Worm (Caenorhabditis elegans) whole organism, L4 larva: ENCODE results near the gene C25E10.12.

Source experiments
- F26F4.8 ChIP-seq: fragments of 200-800 bp; sonication (Bioruptor generic); conservative IDR thresholded peaks from 2 replicates; pipeline ENCODE4 v1.3.6; 2022; ENCODE audit warnings: missing genetic modification characterization, missing compliant biosample characterization
- F37D6.2 ChIP-seq: sonication (generic microtip); optimal IDR thresholded peaks from 2 replicates; lab custom pipeline; 2016; ENCODE audit warnings: mild to moderate bottlenecking, missing genetic modification characterization, missing compliant biosample characterization
- T26A8.4 ChIP-seq: fragments of 200-800 bp; sonication (Bioruptor generic); IDR thresholded peaks from 2 replicates; pipeline ENCODE4 v1.3.6; 2022; ENCODE audit warnings: missing genetic modification characterization, missing compliant biosample characterization
- Y105C5A.15 ChIP-seq: fragments of 200-800 bp; sonication (Bioruptor generic); IDR thresholded peaks from 2 replicates; pipeline ENCODE4 v1.3.6; 2022; ENCODE audit warnings: missing genetic modification characterization, missing compliant biosample characterization
- Y75B8A.6 ChIP-seq: fragments of 200-800 bp; sonication (Bioruptor generic); IDR thresholded peaks from 2 replicates; pipeline ENCODE4 v1.3.6; 2022; ENCODE audit warnings: missing genetic modification reagents, missing genetic modification characterization, missing compliant biosample characterization
- ama-1 ChIP-seq: fragments of 150-350 bp; optimal IDR thresholded peaks from 2 replicates; lab custom pipeline; 2014; ENCODE audit warnings: inconsistent platforms, mixed read lengths
- attf-4 ChIP-seq: sonication (generic microtip); optimal IDR thresholded peaks from 3 replicates; lab custom pipeline; 2017; ENCODE audit warnings: missing biosample characterization, missing genetic modification characterization
- ceh-44 ChIP-seq: fragments of 200-800 bp; sonication (Bioruptor generic); IDR thresholded peaks from 2 replicates; pipeline ENCODE4 v1.3.6; 2022; ENCODE audit warnings: missing genetic modification reagents, missing genetic modification characterization, missing compliant biosample characterization
- daf-12 ChIP-seq: fragments of 150-350 bp; optimal IDR thresholded peaks from 2 replicates; lab custom pipeline; 2014; ENCODE audit warnings: missing biosample characterization, missing genetic modification reagents, missing genetic modification characterization
- daf-16 ChIP-seq, 3 experiments: sonication (generic microtip); optimal IDR thresholded peaks; 2 replicates each; lab custom pipeline; 2016 to 2017; ENCODE audit warnings: missing genetic modification characterization in 3 of 3, missing genetic modification reagents in 3 of 3, mild to moderate bottlenecking in 2 of 3, missing compliant biosample characterization in 2 of 3, missing biosample characterization in 1 of 3, moderate library complexity in 1 of 3
- daf-8 ChIP-seq: fragments of 200-800 bp; sonication (Bioruptor generic); IDR thresholded peaks from 2 replicates; pipeline ENCODE4 v1.3.6; 2022; ENCODE audit warnings: missing genetic modification characterization, missing compliant biosample characterization
- dmd-6 ChIP-seq: fragments of 200-800 bp; sonication (Bioruptor generic); IDR thresholded peaks from 2 replicates; pipeline ENCODE4 v1.3.6; 2022; ENCODE audit warnings: missing genetic modification reagents, missing genetic modification characterization, missing compliant biosample characterization
- dmd-9 ChIP-seq: fragments of 200-800 bp; sonication (Bioruptor generic); IDR thresholded peaks from 2 replicates; pipeline ENCODE4 v1.3.6; 2022; ENCODE audit warnings: missing genetic modification reagents, missing genetic modification characterization, missing compliant biosample characterization
- dve-1 ChIP-seq: sonication (generic microtip); optimal IDR thresholded peaks from 2 replicates; lab custom pipeline; 2017; ENCODE audit warnings: antibody characterized with exemption, mild to moderate bottlenecking, missing genetic modification characterization, missing compliant biosample characterization; ENCODE audit not compliant: insufficient read depth
- egl-27 ChIP-seq: sonication (generic microtip); optimal IDR thresholded peaks from 3 replicates; lab custom pipeline; 2017; ENCODE audit warnings: missing biosample characterization, missing genetic modification reagents, missing genetic modification characterization
- egl-43 ChIP-seq: fragments of 200-800 bp; sonication (Bioruptor generic); IDR thresholded peaks from 2 replicates; pipeline ENCODE4 v1.3.6; 2022; ENCODE audit warnings: missing genetic modification reagents, missing genetic modification characterization, missing compliant biosample characterization
- fkh-10 ChIP-seq: fragments of 150-350 bp; optimal IDR thresholded peaks from 2 replicates; lab custom pipeline; 2014; ENCODE audit warnings: missing biosample characterization, missing genetic modification reagents, missing genetic modification characterization
- gei-8 ChIP-seq: fragments of 200-800 bp; sonication (Bioruptor generic); optimal IDR thresholded peaks from 2 replicates; lab custom pipeline; 2018; ENCODE audit warnings: mild to moderate bottlenecking, missing genetic modification characterization, missing compliant biosample characterization
- hlh-11 ChIP-seq: fragments of 200-800 bp; sonication (Bioruptor generic); optimal IDR thresholded peaks from 2 replicates; lab custom pipeline; 2018; ENCODE audit warnings: mild to moderate bottlenecking, missing genetic modification characterization, missing compliant biosample characterization
- hlh-30 ChIP-seq: sonication (generic microtip); optimal IDR thresholded peaks from 2 replicates; lab custom pipeline; 2017; ENCODE audit warnings: antibody characterized with exemption, mild to moderate bottlenecking, missing genetic modification characterization, missing compliant biosample characterization; ENCODE audit not compliant: insufficient read depth
- hmg-1.1 ChIP-seq: fragments of 200-800 bp; sonication (Bioruptor generic); IDR thresholded peaks from 2 replicates; pipeline ENCODE4 v1.3.6; 2022; ENCODE audit warnings: missing genetic modification reagents, missing genetic modification characterization, missing compliant biosample characterization
- lim-7 ChIP-seq: fragments of 200-800 bp; sonication (Bioruptor generic); IDR thresholded peaks from 2 replicates; pipeline ENCODE4 v1.3.6; 2022; ENCODE audit warnings: missing genetic modification characterization, missing compliant biosample characterization
- lin-38 ChIP-seq: fragments of 200-800 bp; sonication (Bioruptor generic); IDR thresholded peaks from 2 replicates; pipeline ENCODE4 v1.3.6; 2022; ENCODE audit warnings: missing genetic modification reagents, missing genetic modification characterization, missing compliant biosample characterization
- lin-39 ChIP-seq: fragments of 150-350 bp; optimal IDR thresholded peaks from 2 replicates; lab custom pipeline; 2014; ENCODE audit warnings: missing biosample characterization, missing genetic modification reagents, missing genetic modification characterization
- lsy-2 ChIP-seq, 2 experiments: fragments of 150-350 bp in 1 of 2; sonication (generic microtip) in 1 of 2; optimal IDR thresholded peaks; 2 replicates each; lab custom pipeline; 2014 to 2017; ENCODE audit warnings: missing biosample characterization in 2 of 2, missing genetic modification characterization in 2 of 2
- madf-5 ChIP-seq, 2 experiments: fragments of 200-800 bp; sonication (Bioruptor generic); IDR thresholded peaks; 2 replicates each; pipeline ENCODE4 v1.3.6; 2022; ENCODE audit warnings: missing compliant biosample characterization in 2 of 2, missing genetic modification characterization in 2 of 2
- madf-9 ChIP-seq: fragments of 200-800 bp; sonication (Bioruptor generic); conservative IDR thresholded peaks from 2 replicates; pipeline ENCODE4 v1.3.6; 2022; ENCODE audit warnings: missing genetic modification reagents, missing genetic modification characterization, missing compliant biosample characterization
- mdl-1 ChIP-seq, 2 experiments: fragments of 150-350 bp in 1 of 2; sonication (generic microtip) in 1 of 2; optimal IDR thresholded peaks; 2 replicates each; lab custom pipeline; 2014 to 2017; ENCODE audit warnings: missing biosample characterization in 2 of 2, missing genetic modification characterization in 2 of 2
- mdt-29 ChIP-seq: fragments of 200-800 bp; sonication (Bioruptor generic); IDR thresholded peaks from 2 replicates; pipeline ENCODE4 v1.3.6; 2022; ENCODE audit warnings: missing genetic modification reagents, missing genetic modification characterization, missing compliant biosample characterization
- mxl-3 ChIP-seq: fragments of 200-800 bp; sonication (Bioruptor generic); optimal IDR thresholded peaks from 2 replicates; lab custom pipeline; 2018; ENCODE audit warnings: mild to moderate bottlenecking, missing genetic modification characterization, missing compliant biosample characterization
- nhr-237 ChIP-seq: sonication (generic microtip); optimal IDR thresholded peaks from 2 replicates; lab custom pipeline; 2017; ENCODE audit warnings: missing biosample characterization, missing genetic modification characterization
- nhr-28 ChIP-seq: fragments of 150-350 bp; optimal IDR thresholded peaks from 2 replicates; lab custom pipeline; 2014; ENCODE audit warnings: missing biosample characterization, missing genetic modification characterization
- nhr-41 ChIP-seq: fragments of 200-800 bp; sonication (Bioruptor generic); IDR thresholded peaks from 2 replicates; pipeline ENCODE4 v1.3.6; 2022; ENCODE audit warnings: missing genetic modification reagents, missing genetic modification characterization, missing compliant biosample characterization
- nhr-42 ChIP-seq: fragments of 200-800 bp; sonication (Bioruptor generic); IDR thresholded peaks from 2 replicates; pipeline ENCODE4 v1.3.6; 2022; ENCODE audit warnings: missing genetic modification characterization, missing compliant biosample characterization
- nhr-76 ChIP-seq: fragments of 150-350 bp; optimal IDR thresholded peaks from 2 replicates; lab custom pipeline; 2014; ENCODE audit warnings: missing biosample characterization, missing genetic modification characterization
- nhr-77 ChIP-seq: fragments of 150-350 bp; optimal IDR thresholded peaks from 2 replicates; lab custom pipeline; 2014; ENCODE audit warnings: missing biosample characterization, missing genetic modification characterization
- php-3 ChIP-seq: fragments of 200-800 bp; sonication (Bioruptor generic); IDR thresholded peaks from 2 replicates; pipeline ENCODE4 v1.3.6; 2022; ENCODE audit warnings: missing genetic modification reagents, missing genetic modification characterization, missing compliant biosample characterization
- pqm-1 ChIP-seq: sonication (generic microtip); optimal IDR thresholded peaks from 2 replicates; lab custom pipeline; 2017; ENCODE audit warnings: missing biosample characterization, missing genetic modification characterization
- saeg-2 ChIP-seq: fragments of 200-800 bp; sonication (Bioruptor generic); IDR thresholded peaks from 2 replicates; pipeline ENCODE4 v1.3.6; 2022; ENCODE audit warnings: missing genetic modification reagents, missing genetic modification characterization, missing compliant biosample characterization
- set-16 ChIP-seq: fragments of 200-800 bp; sonication (Bioruptor generic); IDR thresholded peaks from 2 replicates; pipeline ENCODE4 v1.3.6; 2022; ENCODE audit warnings: missing genetic modification reagents, missing genetic modification characterization, missing compliant biosample characterization
- skn-1 ChIP-seq: fragments of 150-350 bp; optimal IDR thresholded peaks from 2 replicates; lab custom pipeline; 2014; ENCODE audit warnings: missing biosample characterization, missing genetic modification characterization
- snpc-1.2 ChIP-seq: fragments of 200-800 bp; sonication (Bioruptor generic); IDR thresholded peaks from 2 replicates; pipeline ENCODE4 v1.3.6; 2022; ENCODE audit warnings: missing genetic modification reagents, missing genetic modification characterization, missing compliant biosample characterization
- snpc-4 ChIP-seq: fragments of 150-350 bp; optimal IDR thresholded peaks from 2 replicates; lab custom pipeline; 2014; ENCODE audit warnings: missing biosample characterization, missing genetic modification characterization
- spr-1 ChIP-seq: sonication (generic microtip); optimal IDR thresholded peaks from 2 replicates; lab custom pipeline; 2016; ENCODE audit warnings: mild to moderate bottlenecking, missing genetic modification characterization, missing compliant biosample characterization
- spr-3 ChIP-seq: fragments of 200-800 bp; sonication (Bioruptor generic); optimal IDR thresholded peaks from 2 replicates; lab custom pipeline; 2018; ENCODE audit warnings: mild to moderate bottlenecking, missing genetic modification characterization, missing compliant biosample characterization
- tag-97 ChIP-seq: fragments of 200-800 bp; sonication (Bioruptor generic); IDR thresholded peaks from 2 replicates; pipeline ENCODE4 v1.3.6; 2022; ENCODE audit warnings: missing genetic modification characterization, missing compliant biosample characterization
- tra-1 ChIP-seq: fragments of 200-800 bp; sonication (Bioruptor generic); IDR thresholded peaks from 2 replicates; pipeline ENCODE4 v1.3.6; 2022; ENCODE audit warnings: missing genetic modification reagents, missing genetic modification characterization, missing compliant biosample characterization
- unc-130 ChIP-seq: sonication (generic microtip); optimal IDR thresholded peaks from 2 replicates; lab custom pipeline; 2016; ENCODE audit warnings: missing genetic modification reagents, missing genetic modification characterization, missing compliant biosample characterization
- unc-39 ChIP-seq: sonication (generic microtip); optimal IDR thresholded peaks from 2 replicates; lab custom pipeline; 2017; ENCODE audit warnings: missing biosample characterization, missing genetic modification characterization
- vab-7 ChIP-seq: fragments of 200-800 bp; sonication (Bioruptor generic); IDR thresholded peaks from 2 replicates; pipeline ENCODE4 v1.3.6; 2022; ENCODE audit warnings: missing genetic modification reagents, missing genetic modification characterization, missing compliant biosample characterization
- zip-11 ChIP-seq: fragments of 200-800 bp; sonication (Bioruptor generic); IDR thresholded peaks from 2 replicates; pipeline ENCODE4 v1.3.6; 2022; ENCODE audit warnings: missing genetic modification characterization, missing compliant biosample characterization

Gene C25E10.12

ce11 chrV:9094060-9094628 is 31.9 kb upstream of the C25E10.12 start (continued):
- TF ChIP-seq nhr-41 (GFP tag; lab: Robert Waterston, UW): no peak
- TF ChIP-seq vab-7 (GFP tag; lab: Robert Waterston, UW): no peak
- peak; percentile 7 to 68 for TF ChIP-seq lsy-2 (tag; optimal IDR thresholded peaks at IDR 0.05; lab: Kevin White, UChicago)
- TF ChIP-seq daf-16 (GFP tag; optimal IDR thresholded peaks at IDR 0.05; lab: Kevin White, UChicago): peak in 1 of 2 experiments; percentile 95
- TF ChIP-seq daf-16 (tag; optimal IDR thresholded peaks at IDR 0.05; lab: Kevin White, UChicago): peak; percentile 99
- no peak for TF ChIP-seq Y105C5A.15 (GFP tag; lab: Robert Waterston, UW)
- TF ChIP-seq gei-8 (GFP tag; lab: Kevin White, UChicago): no peak
- no peak for TF ChIP-seq skn-1 (tag; lab: Kevin White, UChicago)
- TF ChIP-seq daf-12: no peak
- TF ChIP-seq dmd-6 (GFP tag; lab: Robert Waterston, UW): peak; percentile 79
- no peak for TF ChIP-seq unc-39
- TF ChIP-seq ama-1 (lab: Kevin White, UChicago): no peak
- TF ChIP-seq tra-1 (GFP tag; lab: Robert Waterston, UW): no peak
- no peak for TF ChIP-seq unc-130 (GFP tag; lab: Kevin White, UChicago)
- no peak for TF ChIP-seq attf-4 (tag; lab: Kevin White, UChicago)
- TF ChIP-seq nhr-42 (GFP tag; lab: Robert Waterston, UW): no peak
- no peak for TF ChIP-seq egl-27 (tag; lab: Kevin White, UChicago)
- TF ChIP-seq spr-3 (GFP tag; lab: Kevin White, UChicago): no peak
- TF ChIP-seq hlh-30 (tag; lab: Kevin White, UChicago): peak; percentile 92
- peak; percentile 91 for TF ChIP-seq hlh-11
- no peak for TF ChIP-seq madf-5 (GFP tag; IDR thresholded peaks at IDR 0.05; lab: Robert Waterston, UW)
- TF ChIP-seq egl-43 (GFP tag; lab: Robert Waterston, UW): no peak
- no peak for TF ChIP-seq set-16
- peak; percentile 80 for TF ChIP-seq nhr-28
- no peak for TF ChIP-seq F37D6.2
- TF ChIP-seq fkh-10 (GFP tag; lab: Kevin White, UChicago): no peak
- 0 out of 2 replicates have a peak, but pooled peaks have one; percentile 53 for TF ChIP-seq mdt-29 (GFP tag; lab: Robert Waterston, UW)
- peak; percentile 24 for TF ChIP-seq nhr-77
- no peak for TF ChIP-seq hmg-1.1 (GFP tag; lab: Robert Waterston, UW)
- 0 out of 2 replicates have a peak, but pooled peaks have one; percentile 27 for TF ChIP-seq T26A8.4 (GFP tag; lab: Robert Waterston, UW)
- TF ChIP-seq spr-1 (tag; lab: Kevin White, UChicago): no peak
- peak in 1 of 2 experiments; percentile 83 for TF ChIP-seq mdl-1 (tag; optimal IDR thresholded peaks at IDR 0.05; lab: Kevin White, UChicago)
- TF ChIP-seq php-3 (GFP tag; lab: Robert Waterston, UW): no peak
- no peak for TF ChIP-seq daf-8
- TF ChIP-seq F26F4.8 (GFP tag; lab: Robert Waterston, UW): no peak
- no peak for TF ChIP-seq zip-11 (GFP tag; lab: Robert Waterston, UW)
- no peak for TF ChIP-seq lin-38
- TF ChIP-seq ceh-44 (GFP tag; lab: Robert Waterston, UW): no peak
- peak; percentile 86 for TF ChIP-seq dve-1 (tag; lab: Kevin White, UChicago)
- no peak for TF ChIP-seq snpc-1.2 (GFP tag; lab: Robert Waterston, UW)
- no peak for TF ChIP-seq dmd-9 (GFP tag; lab: Robert Waterston, UW)
- peak; percentile 11 for TF ChIP-seq mxl-3 (GFP tag; lab: Kevin White, UChicago)
- no peak for TF ChIP-seq tag-97 (GFP tag; lab: Robert Waterston, UW)
- TF ChIP-seq snpc-4 (tag; lab: Kevin White, UChicago): no peak
- TF ChIP-seq madf-9 (GFP tag; lab: Robert Waterston, UW): no peak
- no peak for TF ChIP-seq lim-7 (GFP tag; lab: Robert Waterston, UW)
- TF ChIP-seq lin-39 (tag; lab: Kevin White, UChicago): no peak
- no peak for TF ChIP-seq Y75B8A.6
- TF ChIP-seq pqm-1 (tag; lab: Kevin White, UChicago): no peak
- no peak for TF ChIP-seq nhr-76 (tag; lab: Kevin White, UChicago)
- no peak for TF ChIP-seq nhr-237 (tag; lab: Kevin White, UChicago)
- no peak for TF ChIP-seq saeg-2 (GFP tag; lab: Robert Waterston, UW)
